Worm (Caenorhabditis elegans) whole organism, midembryonic: ENCODE results near the gene Y69H2.3.
A peak's percentile ranks its signal among the peaks of the same experiment; 100 is the strongest.

Source experiments
- T22C8.4 ChIP-seq: fragments of 200-800 bp; sonication (Bioruptor generic); IDR thresholded peaks from 2 replicates; pipeline ENCODE4 v1.3.6; 2022; ENCODE audit warnings: missing genetic modification characterization, missing compliant biosample characterization
- cog-1 ChIP-seq: sonication (generic microtip); optimal IDR thresholded peaks from 2 replicates; lab custom pipeline; 2016; ENCODE audit warnings: missing genetic modification characterization, missing compliant biosample characterization
- flt-1 ChIP-seq: fragments of 200-800 bp; sonication (Bioruptor generic); IDR thresholded peaks from 2 replicates; pipeline ENCODE4 v1.3.6; 2022; ENCODE audit warnings: missing genetic modification characterization, missing compliant biosample characterization
- klf-2 ChIP-seq: fragments of 200-800 bp; sonication (Bioruptor generic); conservative IDR thresholded peaks from 2 replicates; pipeline ENCODE4 v1.3.6; 2022; ENCODE audit warnings: missing genetic modification reagents, missing genetic modification characterization, missing compliant biosample characterization
- med-1 ChIP-seq: sonication (generic microtip); optimal IDR thresholded peaks from 2 replicates; lab custom pipeline; 2017; ENCODE audit warnings: missing genetic modification characterization, mild to moderate bottlenecking, missing compliant biosample characterization, antibody characterized with exemption, missing genetic modification reagents; ENCODE audit not compliant: insufficient read depth
- ref-1 ChIP-seq: fragments of 200-800 bp; sonication (Bioruptor generic); conservative IDR thresholded peaks from 2 replicates; pipeline ENCODE4 v1.3.6; 2022; ENCODE audit warnings: missing genetic modification reagents, missing genetic modification characterization, missing compliant biosample characterization
- tab-1 ChIP-seq: fragments of 200-800 bp; sonication (Bioruptor generic); IDR thresholded peaks from 2 replicates; pipeline ENCODE4 v1.3.6; 2022; ENCODE audit warnings: missing genetic modification characterization, missing compliant biosample characterization
- ztf-23 ChIP-seq: fragments of 200-800 bp; sonication (Bioruptor generic); IDR thresholded peaks from 2 replicates; pipeline ENCODE4 v1.3.6; 2022; ENCODE audit warnings: missing genetic modification reagents, missing genetic modification characterization, missing compliant biosample characterization
- ztf-29 ChIP-seq: fragments of 200-800 bp; sonication (Bioruptor generic); IDR thresholded peaks from 2 replicates; pipeline ENCODE4 v1.3.6; 2022; ENCODE audit warnings: missing genetic modification reagents, missing genetic modification characterization, missing compliant biosample characterization

Gene Y69H2.3

DNA sequence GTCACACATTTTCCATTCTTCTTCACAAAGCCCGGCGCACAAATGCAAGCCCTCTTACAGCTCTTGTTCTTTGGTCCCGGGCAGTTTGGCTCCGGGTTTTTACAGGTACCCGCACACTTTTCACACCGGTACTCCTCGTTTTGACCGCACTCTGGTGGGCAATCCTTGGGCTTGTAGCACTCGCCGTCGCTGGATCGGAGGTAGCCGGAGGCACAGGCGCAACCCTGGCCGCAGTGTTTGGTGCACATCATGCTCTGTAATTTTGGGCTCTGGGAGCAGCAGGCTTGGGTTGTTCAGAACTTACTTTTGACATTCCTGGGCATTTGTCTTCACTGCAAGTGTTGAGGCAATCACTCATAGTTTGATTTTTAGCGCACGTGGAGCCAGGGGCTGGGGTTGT, 6.5 kb downstream of the Y69H2.3 start:
- TF ChIP-seq ztf-23 (GFP tag; lab: Robert Waterston, UW) (no peak), klf-2 (GFP tag; lab: Robert Waterston, UW) (no peak), med-1 (GFP tag; lab: Kevin White, UChicago) (no peak), T22C8.4 (GFP tag; lab: Robert Waterston, UW) (no peak), flt-1 (GFP tag; lab: Robert Waterston, UW) (no peak), ref-1 (GFP tag; lab: Robert Waterston, UW) (no peak), cog-1 (tag; lab: Kevin White, UChicago) (no peak), tab-1 (GFP tag; lab: Robert Waterston, UW) (no peak), ztf-29 (GFP tag; lab: Robert Waterston, UW) (no peak)

DNA sequence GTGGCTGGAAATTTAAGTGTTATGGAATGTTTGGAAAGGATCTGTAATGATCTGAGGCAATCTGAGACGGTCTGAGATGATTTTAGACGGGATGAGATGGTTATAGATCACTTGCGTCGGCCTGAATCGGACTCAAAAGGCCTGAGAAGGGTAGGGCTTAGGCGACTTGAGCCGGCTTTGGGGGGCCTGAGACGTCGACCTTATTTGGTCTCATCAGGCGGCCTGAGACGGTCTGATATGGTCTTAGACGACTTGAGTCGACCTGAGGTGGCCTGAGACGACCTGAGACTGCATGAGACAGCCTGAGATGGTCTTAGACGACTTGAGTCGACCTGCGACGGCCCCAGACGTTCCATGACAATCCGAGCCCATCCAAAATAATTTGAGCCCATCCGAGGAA, 7.6 kb downstream of the Y69H2.3 start:
- TF ChIP-seq T22C8.4 (GFP tag; lab: Robert Waterston, UW) (no peak), flt-1 (GFP tag; lab: Robert Waterston, UW) (no peak), ztf-29 (GFP tag; lab: Robert Waterston, UW) (0 out of 2 replicates have a peak, but pooled peaks have one; percentile 7), cog-1 (tag; lab: Kevin White, UChicago) (no peak), ztf-23 (GFP tag; lab: Robert Waterston, UW) (no peak), tab-1 (GFP tag; lab: Robert Waterston, UW) (no peak), klf-2 (GFP tag; lab: Robert Waterston, UW) (no peak)

DNA sequence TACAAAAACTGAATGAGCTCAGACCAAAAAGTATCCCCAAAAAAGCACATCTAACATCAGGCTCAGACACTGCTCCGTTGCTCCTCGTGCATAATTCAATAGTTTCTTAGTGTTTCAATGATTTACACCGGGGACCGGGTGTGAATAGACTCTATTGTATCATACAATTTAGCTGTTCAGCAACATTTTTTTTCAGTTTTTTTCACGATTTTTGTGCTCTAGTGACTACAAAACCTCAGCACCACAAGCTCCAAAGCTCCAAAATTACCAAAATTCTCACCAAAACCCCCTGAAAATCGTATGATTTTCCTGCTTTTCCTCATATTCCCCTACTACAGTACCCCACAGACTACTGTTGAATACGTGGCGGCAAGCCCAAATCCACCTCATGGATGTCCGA, 13.9 kb downstream of the Y69H2.3 start, which contains the start of gene egas-2:
egas-2 (plus strand) TSS at position 301 of the 400 bp plus-strand sequence.
- TF ChIP-seq cog-1 (tag; lab: Kevin White, UChicago) (no peak), tab-1 (GFP tag; lab: Robert Waterston, UW) (no peak), flt-1 (GFP tag; lab: Robert Waterston, UW) (no peak), T22C8.4 (GFP tag; lab: Robert Waterston, UW) (no peak)

DNA sequence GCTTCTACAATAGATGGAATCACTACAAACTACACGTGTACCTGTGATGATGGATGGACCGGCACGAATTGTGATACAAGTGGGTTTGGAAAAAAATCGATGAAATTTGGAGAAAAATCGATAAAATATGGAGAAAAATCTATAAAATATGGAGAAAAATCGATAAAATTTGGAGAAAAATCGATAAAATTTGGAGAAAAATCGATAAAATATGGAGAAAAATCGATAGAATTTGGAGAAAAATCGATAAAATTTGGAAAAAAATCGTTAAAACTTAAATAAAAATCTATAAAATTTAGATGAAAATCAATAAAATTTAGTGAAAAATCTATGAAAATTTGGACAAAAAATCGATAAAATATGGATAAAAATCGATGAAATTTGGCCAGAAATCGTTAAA, 19.7 kb downstream of the Y69H2.3 start:
- no peak for TF ChIP-seq flt-1 (GFP tag; lab: Robert Waterston, UW)
- peak; percentile 74 for TF ChIP-seq T22C8.4 (GFP tag; lab: Robert Waterston, UW)

DNA sequence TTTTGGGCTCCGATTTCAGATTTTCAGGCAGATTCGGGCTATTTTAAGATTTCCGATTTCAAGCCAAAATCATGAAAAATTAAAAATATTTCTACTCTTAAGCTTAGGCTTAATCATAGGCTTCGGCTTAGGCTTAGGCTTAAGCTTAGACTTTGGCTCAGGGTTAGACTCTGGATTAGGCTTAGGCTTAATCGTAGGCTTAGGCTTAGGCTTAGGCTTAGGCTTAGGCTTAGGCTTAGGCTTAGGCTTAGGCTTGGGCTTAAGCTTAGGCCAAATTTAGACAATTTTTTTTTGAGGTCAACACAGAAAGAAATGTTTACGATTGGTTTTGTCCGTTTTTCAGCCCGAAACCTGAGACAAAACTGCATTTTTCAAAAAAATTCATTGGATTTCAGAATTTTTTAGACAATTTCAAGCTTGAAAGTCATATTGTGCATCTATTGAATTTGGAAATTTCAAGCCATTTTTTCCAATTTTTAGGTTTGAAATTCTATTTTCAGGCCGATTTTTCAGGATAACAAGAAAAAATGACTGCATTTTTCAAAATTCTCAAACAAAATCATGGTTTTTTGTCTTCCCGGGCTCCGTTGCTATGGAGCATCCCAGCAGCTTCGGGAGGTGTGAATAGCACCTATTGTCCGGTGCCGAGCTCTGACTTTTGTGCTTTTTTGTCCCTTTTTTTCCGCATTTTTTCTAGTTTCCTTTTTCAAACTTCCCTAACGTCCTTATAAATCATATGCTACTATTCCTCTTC, 24.1 kb downstream of the Y69H2.3 start, which contains the start of gene egas-1:
egas-1 (plus strand) TSS at position 704 of the 754 bp plus-strand sequence.
- TF ChIP-seq ztf-29 (GFP tag; lab: Robert Waterston, UW) = peak; percentile 27; the same call in 1 of the 2 replicates
- no peak for TF ChIP-seq tab-1 (GFP tag; lab: Robert Waterston, UW)

DNA sequence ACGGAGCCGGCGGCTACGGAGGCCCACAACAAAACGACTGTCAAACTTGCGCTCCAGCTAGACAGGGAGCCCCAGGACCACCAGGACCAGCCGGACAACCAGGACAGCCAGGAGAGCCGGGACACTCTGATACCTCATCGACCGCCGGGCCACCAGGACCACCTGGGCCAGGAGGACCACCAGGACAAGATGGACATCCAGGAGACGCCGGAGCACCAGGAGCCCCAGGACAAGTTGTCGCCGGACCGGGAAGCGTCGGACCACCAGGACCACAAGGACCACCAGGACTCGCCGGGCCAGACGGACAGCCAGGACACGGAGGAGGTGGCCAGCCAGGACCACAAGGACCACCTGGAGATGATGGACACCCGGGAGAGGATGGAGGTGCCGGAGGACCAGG, 24.9 kb downstream of the Y69H2.3 start:
- peak; percentile 5; the same call in 1 of the 2 replicates for TF ChIP-seq ztf-23 (GFP tag; lab: Robert Waterston, UW)
- no peak for TF ChIP-seq flt-1 (GFP tag; lab: Robert Waterston, UW)

DNA sequence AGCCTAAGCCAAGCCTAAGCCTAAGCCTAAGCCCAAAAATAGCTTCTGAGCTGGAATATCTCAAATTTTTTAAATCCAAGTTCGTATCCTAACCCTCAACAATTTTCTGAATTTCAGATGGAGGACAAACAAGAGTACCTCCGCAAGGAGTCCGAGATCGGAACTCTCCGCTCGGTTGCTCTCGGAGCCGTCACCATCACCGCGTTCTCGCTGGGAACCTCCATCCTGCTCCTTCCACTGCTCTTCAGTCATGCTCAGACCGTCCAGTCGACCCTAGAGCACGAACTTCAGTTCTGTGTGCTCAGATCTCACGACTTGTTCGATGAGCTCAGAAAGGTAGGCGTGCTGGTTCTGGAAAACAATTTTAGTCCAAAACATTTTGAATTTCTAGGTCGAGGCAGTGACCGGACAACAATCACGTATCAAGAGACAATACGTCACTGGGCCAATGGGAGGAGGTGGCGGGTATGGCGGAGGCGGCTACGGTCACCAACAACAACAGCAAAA, 25.5 kb downstream of the Y69H2.3 start, which contains the start of gene col-42:
col-42 (plus strand) TSS at position 118 of the 507 bp plus-strand sequence.
- no peak for TF ChIP-seq tab-1 (GFP tag; lab: Robert Waterston, UW)
- TF ChIP-seq T22C8.4 (GFP tag; lab: Robert Waterston, UW) = no peak
- TF ChIP-seq ztf-29 (GFP tag; lab: Robert Waterston, UW) = no peak
- no peak for TF ChIP-seq cog-1 (tag; lab: Kevin White, UChicago)
- no peak for TF ChIP-seq klf-2 (GFP tag; lab: Robert Waterston, UW)
- no peak for TF ChIP-seq flt-1 (GFP tag; lab: Robert Waterston, UW)
- no peak for TF ChIP-seq med-1 (GFP tag; lab: Kevin White, UChicago)
- no peak for TF ChIP-seq ztf-23 (GFP tag; lab: Robert Waterston, UW)
- no peak for TF ChIP-seq ref-1 (GFP tag; lab: Robert Waterston, UW)

DNA sequence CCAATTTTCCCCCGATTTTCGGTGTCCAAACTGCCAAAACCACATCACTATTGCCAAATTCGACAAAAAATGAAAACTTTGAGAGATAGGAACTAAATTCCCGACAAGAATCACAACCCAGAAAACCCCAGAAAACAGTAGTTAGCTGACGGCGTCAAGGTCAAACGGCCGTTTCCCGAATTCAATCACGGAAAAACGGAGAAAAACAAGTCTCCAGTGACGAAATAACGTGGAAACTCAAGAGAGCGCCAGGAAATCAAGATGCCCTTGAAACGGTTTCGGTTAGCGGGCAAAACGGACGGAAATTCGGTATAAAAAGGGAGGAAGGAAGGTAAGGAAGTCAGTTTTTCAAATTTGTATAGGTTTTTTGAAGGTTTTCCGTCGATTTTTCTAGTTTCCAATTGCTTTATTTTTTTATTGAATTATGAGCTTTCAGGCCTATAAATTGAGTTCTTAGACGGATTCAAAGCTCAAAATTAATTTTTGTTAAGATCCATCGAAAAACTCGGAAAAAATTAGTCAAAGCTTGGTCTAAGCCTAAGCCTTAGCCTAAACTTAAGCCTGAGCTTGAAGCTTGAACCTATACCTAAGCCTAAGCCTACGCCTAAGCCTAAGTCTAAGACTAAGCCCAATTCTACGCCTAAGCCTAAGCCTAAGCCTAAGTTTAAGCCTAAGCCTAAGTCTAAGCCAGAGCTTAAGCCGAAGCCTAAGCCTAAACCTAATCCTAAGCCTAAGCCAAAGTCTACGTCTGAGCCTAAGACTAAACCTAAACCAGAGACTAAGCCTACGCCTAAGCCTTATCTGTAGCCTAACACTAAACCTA, 26.2 kb downstream of the Y69H2.3 start:
- no peak for TF ChIP-seq flt-1 (GFP tag; lab: Robert Waterston, UW)
- no peak for TF ChIP-seq tab-1 (GFP tag; lab: Robert Waterston, UW)
- TF ChIP-seq cog-1 (tag; lab: Kevin White, UChicago) = no peak
- TF ChIP-seq ztf-29 (GFP tag; lab: Robert Waterston, UW) = peak; percentile 51; the same call in 1 of the 2 replicates
- TF ChIP-seq ref-1 (GFP tag; lab: Robert Waterston, UW) = no peak

DNA sequence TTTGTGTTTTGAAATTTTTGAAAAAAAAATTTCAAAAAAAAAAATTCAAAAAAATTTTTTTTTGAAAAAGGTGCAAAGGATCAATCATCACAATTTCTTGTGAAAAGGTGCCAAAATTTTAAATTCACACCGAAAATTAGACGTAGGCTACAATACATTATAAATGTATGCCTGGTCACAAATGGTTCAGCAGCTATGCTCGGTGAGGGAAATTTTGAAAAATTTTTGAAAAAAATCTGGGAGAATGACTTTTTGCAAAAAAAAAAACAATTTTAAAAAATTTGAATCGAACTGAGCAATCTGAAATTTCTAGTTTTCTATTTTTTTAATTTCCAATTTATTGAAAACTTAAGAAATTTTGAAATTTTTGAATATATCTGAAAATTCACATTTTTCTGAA, 27.7 kb downstream of the Y69H2.3 start, which contains the start of gene egas-3:
egas-3 (minus strand) TSS at position 101 of the 400 bp plus-strand sequence.
- TF ChIP-seq ztf-23 (GFP tag; lab: Robert Waterston, UW) (no peak), klf-2 (GFP tag; lab: Robert Waterston, UW) (no peak), ref-1 (GFP tag; lab: Robert Waterston, UW) (no peak), ztf-29 (GFP tag; lab: Robert Waterston, UW) (no peak), tab-1 (GFP tag; lab: Robert Waterston, UW) (no peak), med-1 (GFP tag; lab: Kevin White, UChicago) (no peak), flt-1 (GFP tag; lab: Robert Waterston, UW) (no peak), cog-1 (tag; lab: Kevin White, UChicago) (no peak), T22C8.4 (GFP tag; lab: Robert Waterston, UW) (no peak)
